Fruit fly (Drosophila melanogaster): ENCODE results near the gene Argk1.

Argk1 gene

DNA sequence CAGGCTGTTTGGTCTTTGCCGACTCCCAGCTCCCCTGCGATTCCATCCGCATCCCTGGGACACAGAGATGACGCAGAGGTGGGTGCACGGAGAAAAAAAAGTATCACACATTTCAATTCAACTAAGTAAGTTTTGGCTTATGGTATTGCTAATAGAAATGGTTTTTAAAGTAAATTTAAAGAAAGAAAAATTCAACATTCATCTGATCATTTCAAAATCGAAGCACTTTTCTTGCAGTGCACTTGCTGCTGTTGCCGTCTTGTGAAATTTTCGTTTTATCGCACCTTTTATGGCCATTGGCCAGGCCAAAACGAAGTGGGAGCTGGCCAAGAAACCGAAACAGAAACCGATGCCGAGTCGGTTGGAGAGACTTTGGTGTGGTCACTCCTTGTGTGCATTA lies 20.5 kb downstream of the Argk1 start:
- TF ChIP-seq OdsH (GFP tag; optimal IDR thresholded peaks at IDR 0.05) (peak; percentile 69), CG6276 (GFP tag; optimal IDR thresholded peaks at IDR 0.05) (peak; percentile 71), CG8119 (GFP tag; IDR thresholded peaks at IDR 0.05) (peak; percentile 75), CG11902 (GFP tag; optimal IDR thresholded peaks at IDR 0.05) (peak; percentile 78), CG3919 (GFP tag; optimal IDR thresholded peaks at IDR 0.05) (peak; percentile 84), dsx (GFP tag; optimal IDR thresholded peaks at IDR 0.05; ENCODE audit: poor library complexity, severe bottlenecking) (peak; percentile 56), Eip78C (GFP tag) (peak; percentile 93), pdm3 (GFP tag; optimal IDR thresholded peaks at IDR 0.05) (peak; percentile 73), Hr39 (GFP tag; optimal IDR thresholded peaks at IDR 0.05) (peak; percentile 83), Ets96B (tag; optimal IDR thresholded peaks at IDR 0.05) (peak; percentile 60), CG8632 (GFP tag; optimal IDR thresholded peaks at IDR 0.05) (peak; percentile 58), CG6792 (GFP tag; optimal IDR thresholded peaks at IDR 0.05) (peak; percentile 75), Hr4 (GFP tag; optimal IDR thresholded peaks at IDR 0.05) (peak; percentile 65), CG6808 (GFP tag; optimal IDR thresholded peaks at IDR 0.05) (peak; percentile 60), Lpt (GFP tag; optimal IDR thresholded peaks at IDR 0.05) (peak; percentile 64), acj6 (GFP tag; optimal IDR thresholded peaks at IDR 0.05) (peak; percentile 71), CG10631 (GFP tag; optimal IDR thresholded peaks at IDR 0.05) (peak; percentile 65), CG16779 (tag; optimal IDR thresholded peaks at IDR 0.05) (no peak), CG11294 (GFP tag; IDR thresholded peaks at IDR 0.05) (peak; percentile 35), CG15336 (GFP tag; IDR thresholded peaks at IDR 0.05) (peak; percentile 81), Gug (GFP tag; IDR thresholded peaks at IDR 0.05) (peak; percentile 60), CG3032 (tag; optimal IDR thresholded peaks at IDR 0.05) (peak; percentile 66), svp (GFP tag) (peak; percentile 94), CG6854 (GFP tag; optimal IDR thresholded peaks at IDR 0.05) (peak; percentile 73), topi (GFP tag; optimal IDR thresholded peaks at IDR 0.05) (peak; percentile 91), esn (GFP tag; optimal IDR thresholded peaks at IDR 0.05) (peak; percentile 83), dac (GFP tag; optimal IDR thresholded peaks at IDR 0.05) (peak; percentile 8), Eip75B (GFP tag; optimal IDR thresholded peaks at IDR 0.05) (peak; percentile 78), cyc (GFP tag; optimal IDR thresholded peaks at IDR 0.05) (peak; percentile 91), CG31627 (GFP tag; optimal IDR thresholded peaks at IDR 0.05) (peak; percentile 78), Met (GFP tag; optimal IDR thresholded peaks at IDR 0.05) (peak; percentile 81), Ets21C (GFP tag; optimal IDR thresholded peaks at IDR 0.05) (peak; percentile 75), CG9139 (GFP tag; optimal IDR thresholded peaks at IDR 0.05) (peak; percentile 43), fd59A (GFP tag; optimal IDR thresholded peaks at IDR 0.05) (peak; percentile 10), eg (GFP tag; IDR thresholded peaks at IDR 0.05) (peak; percentile 90), CG11762 (GFP tag; optimal IDR thresholded peaks at IDR 0.05; ENCODE audit: insufficient read depth) (peak; percentile 68), Blimp-1 (GFP tag; optimal IDR thresholded peaks at IDR 0.05) (peak; percentile 64), CG4318 (GFP tag; optimal IDR thresholded peaks at IDR 0.05) (peak; percentile 39), vri (GFP tag; optimal IDR thresholded peaks at IDR 0.05) (peak; percentile 44), lz (GFP tag; optimal IDR thresholded peaks at IDR 0.05) (peak; percentile 78), Eip93F (GFP tag; optimal IDR thresholded peaks at IDR 0.05) (peak; percentile 43), CG7368 (GFP tag; optimal IDR thresholded peaks at IDR 0.05) (peak; percentile 69), spab (GFP tag; optimal IDR thresholded peaks at IDR 0.05) (peak; percentile 57), achi (GFP tag; optimal IDR thresholded peaks at IDR 0.05) (peak; percentile 68), salr (GFP tag; optimal IDR thresholded peaks at IDR 0.05) (no peak), net (GFP tag; optimal IDR thresholded peaks at IDR 0.05) (peak; percentile 52), Sox15 (GFP tag; optimal IDR thresholded peaks at IDR 0.05) (peak; percentile 50), CG10669 (GFP tag; optimal IDR thresholded peaks at IDR 0.05) (peak; percentile 67), CG1621 (tag; optimal IDR thresholded peaks at IDR 0.05) (peak; percentile 11), CG8319 (GFP tag; optimal IDR thresholded peaks at IDR 0.05) (peak; percentile 71), fkh (GFP tag; optimal IDR thresholded peaks at IDR 0.05) (peak; percentile 5), ss (GFP tag; optimal IDR thresholded peaks at IDR 0.05) (peak; percentile 30 to 48)

Measured in whole organism, prepupa.